Fruit fly (Drosophila melanogaster) whole organism, pupa: ENCODE data around the gene CG3603.

ENCODE experiments used
- CG9948 ChIP-seq: fragments of 200-800 bp; sonication (Bioruptor generic); optimal IDR thresholded peaks from 2 replicates; lab custom pipeline; 2018; ENCODE audit warnings: missing biosample characterization, mild to moderate bottlenecking, missing genetic modification characterization, moderate library complexity
- D1 ChIP-seq: fragments of 200-800 bp; sonication (Bioruptor generic); optimal IDR thresholded peaks from 2 replicates; lab custom pipeline; 2018; ENCODE audit warnings: missing biosample characterization, mild to moderate bottlenecking, missing genetic modification characterization, moderate library complexity
- gl ChIP-seq: fragments of 200-800 bp; sonication (Bioruptor generic); optimal IDR thresholded peaks from 2 replicates; lab custom pipeline; 2018; ENCODE audit warnings: missing biosample characterization, mild to moderate bottlenecking, missing genetic modification characterization

DNA sequence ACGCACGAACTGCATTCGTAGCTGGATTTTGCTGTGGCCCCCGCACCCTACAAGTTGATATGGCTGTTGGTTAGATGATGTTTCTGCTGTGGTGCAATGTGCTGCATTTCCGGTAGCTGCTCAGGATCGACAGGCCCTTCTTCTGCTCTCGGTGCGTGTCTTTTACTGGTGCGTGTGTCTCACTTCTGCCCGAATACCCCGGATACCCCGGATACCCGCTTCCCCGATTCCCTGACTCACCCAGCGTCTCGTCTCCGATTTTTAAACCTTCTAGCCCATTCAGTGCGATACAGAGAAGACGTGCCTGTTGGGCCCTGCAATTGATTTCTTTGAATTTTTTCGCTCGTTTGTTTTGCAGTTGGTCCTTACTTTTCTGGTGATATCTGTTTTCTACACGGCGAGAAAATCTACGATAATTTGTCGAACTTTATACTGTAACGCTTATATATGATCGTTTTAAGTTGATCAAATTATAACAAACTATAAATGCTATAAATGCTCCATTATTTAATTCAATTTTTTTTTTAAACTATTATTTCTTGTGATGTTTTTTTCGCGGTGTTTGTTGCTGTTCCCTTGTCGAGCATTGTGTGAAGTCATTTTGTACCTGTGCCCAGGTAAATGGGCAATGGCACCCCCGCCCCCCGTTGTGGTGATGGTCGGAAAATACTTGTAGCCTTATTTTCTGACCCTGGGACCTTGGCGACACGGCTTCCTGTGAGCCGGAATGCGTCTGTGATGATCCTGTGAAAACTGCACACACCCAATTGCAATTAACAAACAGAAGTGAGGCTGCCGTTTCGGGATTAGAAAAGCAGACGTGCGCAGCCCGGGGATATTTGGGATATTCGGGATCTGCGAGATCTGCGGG lies 37.3 kb downstream of the CG3603 start:
- TF ChIP-seq CG9948 (tag; lab: Kevin White, UChicago): peak; percentile 87
- peak; percentile 66 for TF ChIP-seq gl (tag; lab: Kevin White, UChicago)
- TF ChIP-seq D1: peak; percentile 65
